Fruit fly (Drosophila melanogaster) whole organism, embryonic: ENCODE results near the gene CG14079.
A peak's percentile ranks its signal among the peaks of the same experiment; 100 is the strongest.

ENCODE experiments used
- CG11695 ChIP-seq: fragments of 200-800 bp; sonication (Bioruptor generic); IDR thresholded peaks from 3 replicates; pipeline ENCODE4 v1.3.6; 2022; ENCODE audit warnings: missing biosample characterization, missing genetic modification characterization
- CG11696 ChIP-seq: fragments of 200-800 bp; sonication (Bioruptor generic); IDR thresholded peaks from 2 replicates; pipeline ENCODE4 v1.3.6; 2022; ENCODE audit warnings: missing biosample characterization, missing genetic modification characterization
- CG12219 ChIP-seq: fragments of 200-800 bp; sonication (Bioruptor generic); optimal IDR thresholded peaks from 3 replicates; lab custom pipeline; 2018; ENCODE audit warnings: missing biosample characterization, mild to moderate bottlenecking, missing genetic modification characterization
- CG12236 ChIP-seq: fragments of 200-800 bp; sonication (Bioruptor generic); optimal IDR thresholded peaks from 2 replicates; lab custom pipeline; 2016; ENCODE audit warnings: missing biosample characterization, missing genetic modification characterization
- CG12659 ChIP-seq: fragments of 200-800 bp; sonication (Bioruptor generic); optimal IDR thresholded peaks from 3 replicates; lab custom pipeline; 2017; ENCODE audit warnings: mild to moderate bottlenecking, missing biosample characterization, missing genetic modification reagents, missing genetic modification characterization
- CG12769 ChIP-seq: fragments of 200-800 bp; sonication (Bioruptor generic); optimal IDR thresholded peaks from 2 replicates; lab custom pipeline; 2019; ENCODE audit warnings: missing biosample characterization, mild to moderate bottlenecking, missing genetic modification characterization, moderate library complexity
- CG12942 ChIP-seq: fragments of 200-800 bp; sonication (Bioruptor generic); optimal IDR thresholded peaks from 3 replicates; lab custom pipeline; 2016; ENCODE audit warnings: missing biosample characterization, missing genetic modification characterization
- CG13424 ChIP-seq: fragments of 200-800 bp; sonication (Bioruptor generic); optimal IDR thresholded peaks from 2 replicates; lab custom pipeline; 2019; ENCODE audit warnings: missing biosample characterization, mild to moderate bottlenecking, missing genetic modification characterization, moderate library complexity
- CG17361 ChIP-seq: fragments of 200-800 bp; sonication (Bioruptor generic); IDR thresholded peaks from 3 replicates; pipeline ENCODE4 v1.3.6; 2022; ENCODE audit warnings: missing biosample characterization, missing genetic modification characterization
- CG17385 ChIP-seq: fragments of 200-800 bp; sonication (Bioruptor generic); optimal IDR thresholded peaks from 3 replicates; lab custom pipeline; 2018; ENCODE audit warnings: missing biosample characterization, mild to moderate bottlenecking, missing genetic modification characterization
- CG18262 ChIP-seq: fragments of 200-800 bp; optimal IDR thresholded peaks from 3 replicates; lab custom pipeline; 2019; ENCODE audit warnings: missing biosample characterization, mild to moderate bottlenecking, missing genetic modification characterization, moderate library complexity
- CG1832 ChIP-seq: fragments of 200-800 bp; sonication (Bioruptor generic); optimal IDR thresholded peaks from 2 replicates; lab custom pipeline; 2017; ENCODE audit warnings: missing biosample characterization, mild to moderate bottlenecking, missing genetic modification characterization, inconsistent platforms
- CG18619 ChIP-seq: fragments of 200-800 bp; sonication (Bioruptor generic); optimal IDR thresholded peaks from 3 replicates; lab custom pipeline; 2017; ENCODE audit warnings: missing biosample characterization, mild to moderate bottlenecking, missing genetic modification characterization
- CG2678 ChIP-seq: fragments of 200-800 bp; sonication (Bioruptor generic); optimal IDR thresholded peaks from 3 replicates; lab custom pipeline; 2019; ENCODE audit warnings: missing biosample characterization, mild to moderate bottlenecking, missing genetic modification characterization, moderate library complexity
- CG2889 ChIP-seq: fragments of 200-800 bp; sonication (Bioruptor generic); IDR thresholded peaks from 3 replicates; pipeline ENCODE4 v1.3.6; 2022; ENCODE audit warnings: missing biosample characterization, missing genetic modification characterization
- CG30403 ChIP-seq: fragments of 200-800 bp; sonication (Bioruptor generic); optimal IDR thresholded peaks from 3 replicates; lab custom pipeline; 2016; ENCODE audit warnings: missing biosample characterization, missing genetic modification characterization
- CG4424 ChIP-seq: fragments of 200-800 bp; sonication (Bioruptor generic); optimal IDR thresholded peaks from 3 replicates; lab custom pipeline; 2016; ENCODE audit warnings: missing biosample characterization, missing genetic modification characterization
- CG4820 ChIP-seq: fragments of 200-800 bp; sonication (Bioruptor generic); optimal IDR thresholded peaks from 3 replicates; lab custom pipeline; 2016; ENCODE audit warnings: missing biosample characterization, missing genetic modification characterization
- CG4854 ChIP-seq: fragments of 200-800 bp; sonication (Bioruptor generic); optimal IDR thresholded peaks from 2 replicates; lab custom pipeline; 2016; ENCODE audit warnings: missing biosample characterization, missing genetic modification characterization, inconsistent platforms
- CG6854 ChIP-seq: fragments of 200-800 bp; sonication (Bioruptor generic); optimal IDR thresholded peaks from 3 replicates; lab custom pipeline; 2017; ENCODE audit warnings: missing biosample characterization, mild to moderate bottlenecking, missing genetic modification characterization
- CG7556 ChIP-seq: fragments of 200-800 bp; sonication (Bioruptor generic); optimal IDR thresholded peaks from 2 replicates; lab custom pipeline; 2017; ENCODE audit warnings: missing biosample characterization, mild to moderate bottlenecking, missing genetic modification characterization
- CG8290 ChIP-seq, 3 experiments: fragments of 200-800 bp; sonication (Bioruptor generic); optimal IDR thresholded peaks; 2 replicates each; lab custom pipeline; 2016 to 2019; ENCODE audit warnings: missing biosample characterization in 3 of 3, missing genetic modification characterization in 3 of 3, mild to moderate bottlenecking in 2 of 3, moderate library complexity in 1 of 3
- Camta ChIP-seq: fragments of 200-800 bp; sonication (Bioruptor generic); optimal IDR thresholded peaks from 2 replicates; lab custom pipeline; 2016; ENCODE audit warnings: missing biosample characterization, missing genetic modification characterization
- Dbx ChIP-seq: fragments of 200-800 bp; sonication (Bioruptor generic); IDR thresholded peaks from 3 replicates; pipeline ENCODE4 v1.3.6; 2022; ENCODE audit warnings: missing biosample characterization, missing genetic modification characterization
- Doc2 ChIP-seq: fragments of 200-800 bp; sonication (Bioruptor generic); IDR thresholded peaks from 2 replicates; pipeline ENCODE4 v1.3.6; 2022; ENCODE audit warnings: missing biosample characterization, missing genetic modification characterization
- HLH54F ChIP-seq: fragments of 200-800 bp; sonication (Bioruptor generic); optimal IDR thresholded peaks from 3 replicates; lab custom pipeline; 2016; ENCODE audit warnings: missing biosample characterization, missing genetic modification characterization
- Jarid2 ChIP-seq: fragments of 200-800 bp; sonication (Bioruptor generic); optimal IDR thresholded peaks from 3 replicates; lab custom pipeline; 2017; ENCODE audit warnings: mild to moderate bottlenecking, missing biosample characterization, missing genetic modification reagents, missing genetic modification characterization
- Med ChIP-seq: fragments of 200-800 bp; sonication (Bioruptor generic); peaks from one replicate; lab custom pipeline; 2016; ENCODE audit warnings: missing biosample characterization, missing genetic modification characterization, mild to moderate bottlenecking, inconsistent platforms, moderate library complexity
- Meics ChIP-seq: fragments of 200-800 bp; sonication (Bioruptor generic); optimal IDR thresholded peaks from 2 replicates; lab custom pipeline; 2017; ENCODE audit warnings: missing biosample characterization, mild to moderate bottlenecking, missing genetic modification characterization
- Ptx1 ChIP-seq: fragments of 200-800 bp; sonication (Bioruptor generic); IDR thresholded peaks from 2 replicates; pipeline ENCODE4 v1.3.6; 2022; ENCODE audit warnings: missing biosample characterization, missing genetic modification characterization
- Sox102F ChIP-seq: fragments of 200-800 bp; sonication (Bioruptor generic); optimal IDR thresholded peaks from 2 replicates; lab custom pipeline; 2018; ENCODE audit warnings: missing biosample characterization, mild to moderate bottlenecking, missing genetic modification characterization, moderate library complexity
- btn ChIP-seq: fragments of 200-800 bp; sonication (Bioruptor generic); optimal IDR thresholded peaks from 2 replicates; lab custom pipeline; 2016; ENCODE audit warnings: missing biosample characterization, missing genetic modification characterization
- disco-r ChIP-seq: fragments of 200-800 bp; sonication (Bioruptor generic); optimal IDR thresholded peaks from 2 replicates; lab custom pipeline; 2016; ENCODE audit warnings: missing biosample characterization, missing genetic modification characterization
- dmrt99B ChIP-seq: fragments of 200-800 bp; sonication (Bioruptor generic); optimal IDR thresholded peaks from 2 replicates; lab custom pipeline; 2018; ENCODE audit warnings: missing biosample characterization, mild to moderate bottlenecking, missing genetic modification characterization, moderate library complexity
- fd96Cb ChIP-seq: fragments of 200-800 bp; sonication (Bioruptor generic); optimal IDR thresholded peaks from 2 replicates; lab custom pipeline; 2018; ENCODE audit warnings: missing biosample characterization, mild to moderate bottlenecking, missing genetic modification characterization, moderate library complexity
- grau ChIP-seq: fragments of 200-800 bp; optimal IDR thresholded peaks from 3 replicates; lab custom pipeline; 2019; ENCODE audit warnings: missing biosample characterization, mild to moderate bottlenecking, missing genetic modification characterization, moderate library complexity
- gsb-n ChIP-seq: fragments of 200-800 bp; sonication (Bioruptor generic); optimal IDR thresholded peaks from 3 replicates; lab custom pipeline; 2018; ENCODE audit warnings: missing biosample characterization, mild to moderate bottlenecking, missing genetic modification characterization
- ind ChIP-seq: fragments of 200-800 bp; sonication (Bioruptor generic); optimal IDR thresholded peaks from 3 replicates; lab custom pipeline; 2016; ENCODE audit warnings: missing biosample characterization, missing genetic modification characterization
- lilli ChIP-seq: fragments of 200-800 bp; sonication (Bioruptor generic); optimal IDR thresholded peaks from 3 replicates; lab custom pipeline; 2016; ENCODE audit warnings: missing biosample characterization, missing genetic modification characterization
- nau ChIP-seq: fragments of 200-800 bp; sonication (Bioruptor generic); optimal IDR thresholded peaks from 3 replicates; lab custom pipeline; 2017; ENCODE audit warnings: missing biosample characterization, mild to moderate bottlenecking, missing genetic modification characterization, missing genetic modification reagents
- nom ChIP-seq: fragments of 200-800 bp; sonication (Bioruptor generic); optimal IDR thresholded peaks from 2 replicates; lab custom pipeline; 2017; ENCODE audit warnings: missing biosample characterization, missing genetic modification characterization, mild to moderate bottlenecking, moderate library complexity, missing genetic modification reagents
- pb ChIP-seq: fragments of 200-800 bp; sonication (Bioruptor generic); optimal IDR thresholded peaks from 3 replicates; lab custom pipeline; 2016; ENCODE audit warnings: missing biosample characterization, missing genetic modification characterization
- phol ChIP-seq: fragments of 200-800 bp; sonication (Bioruptor generic); optimal IDR thresholded peaks from 3 replicates; lab custom pipeline; 2018; ENCODE audit warnings: missing biosample characterization, mild to moderate bottlenecking, missing genetic modification characterization, moderate library complexity
- row ChIP-seq: fragments of 200-800 bp; sonication (Bioruptor generic); IDR thresholded peaks from 3 replicates; pipeline ENCODE4 v1.3.6; 2022; ENCODE audit warnings: missing biosample characterization, missing genetic modification characterization
- sens ChIP-seq: fragments of 200-800 bp; sonication (Bioruptor generic); peaks from one replicate; lab custom pipeline; 2016; ENCODE audit warnings: missing biosample characterization, missing genetic modification characterization
- shn ChIP-seq: fragments of 200-800 bp; sonication (Bioruptor generic); optimal IDR thresholded peaks from 3 replicates; lab custom pipeline; 2016; ENCODE audit warnings: missing biosample characterization, missing genetic modification characterization
- slbo ChIP-seq: fragments of 200-800 bp; sonication (Bioruptor generic); IDR thresholded peaks from 2 replicates; pipeline ENCODE4 v1.3.6; 2022; ENCODE audit warnings: missing biosample characterization, missing genetic modification characterization
- tio ChIP-seq: fragments of 200-800 bp; sonication (Bioruptor generic); optimal IDR thresholded peaks from 2 replicates; lab custom pipeline; 2017; ENCODE audit warnings: missing biosample characterization, missing genetic modification characterization, inconsistent platforms

The CG14079 gene

dm6 chr3L:19079798-19080691, 17.8 kb upstream of the CG14079 start:
- TF ChIP-seq CG12942 (GFP tag; lab: Kevin White, UChicago): no peak
- peak; percentile 21 for TF ChIP-seq fd96Cb (tag; lab: Kevin White, UChicago)
- TF ChIP-seq Doc2: no peak
- peak; percentile 90 for TF ChIP-seq sens
- TF ChIP-seq Med (GFP tag; lab: Kevin White, UChicago): peak; percentile 76
- TF ChIP-seq CG13424 (tag; lab: Kevin White, UChicago): peak; percentile 26
- TF ChIP-seq CG12769 (tag; lab: Kevin White, UChicago): peak; percentile 67
- peak; percentile 7 for TF ChIP-seq tio (GFP tag; lab: Kevin White, UChicago)
- no peak for TF ChIP-seq CG8290 (GFP tag; optimal IDR thresholded peaks at IDR 0.05; lab: Kevin White, UChicago)
- TF ChIP-seq CG8290 (tag; optimal IDR thresholded peaks at IDR 0.05; lab: Kevin White, UChicago): peak in 1 of 2 experiments; percentile 8
- TF ChIP-seq row (GFP tag; lab: Robert Waterston, UW): peak; percentile 45; the same call in 2 of the 3 replicates
- TF ChIP-seq CG17361 (GFP tag; lab: Robert Waterston, UW): peak; percentile 65; the same call in 2 of the 3 replicates
- peak; percentile 40 for TF ChIP-seq ind
- no peak for TF ChIP-seq CG12236 (GFP tag; lab: Kevin White, UChicago)
- TF ChIP-seq CG1832 (GFP tag; lab: Kevin White, UChicago): peak; percentile 77
- TF ChIP-seq CG4424 (GFP tag; lab: Kevin White, UChicago): peak; percentile 32
- TF ChIP-seq CG12219 (GFP tag; lab: Kevin White, UChicago): peak; percentile 18
- TF ChIP-seq HLH54F (GFP tag; lab: Kevin White, UChicago): peak; percentile 14
- TF ChIP-seq dmrt99B: peak; percentile 59
- peak; percentile 27 for TF ChIP-seq shn (GFP tag; lab: Kevin White, UChicago)
- peak; percentile 50 for TF ChIP-seq lilli
- peak; percentile 78 for TF ChIP-seq CG7556 (GFP tag; lab: Kevin White, UChicago)
- peak; percentile 64 for TF ChIP-seq CG2678 (tag; lab: Kevin White, UChicago)
- TF ChIP-seq CG2889 (GFP tag; lab: Robert Waterston, UW): no peak
- peak; percentile 33 for TF ChIP-seq CG6854
- TF ChIP-seq Ptx1 (GFP tag; lab: Robert Waterston, UW): peak; percentile 36; the same call in 1 of the 2 replicates
- peak; percentile 20 for TF ChIP-seq nom
- TF ChIP-seq CG17385: peak; percentile 14
- peak; percentile 56 for TF ChIP-seq phol (tag; lab: Kevin White, UChicago)
- peak; percentile 44 for TF ChIP-seq CG12659
- peak; percentile 36 for TF ChIP-seq Sox102F (GFP tag; lab: Kevin White, UChicago)
- peak; percentile 1 for TF ChIP-seq CG4820 (GFP tag; lab: Kevin White, UChicago)
- peak; percentile 34 for TF ChIP-seq disco-r (GFP tag; lab: Kevin White, UChicago)
- peak; percentile 56 for TF ChIP-seq CG30403 (GFP tag; lab: Kevin White, UChicago)
- TF ChIP-seq CG18619 (GFP tag; lab: Kevin White, UChicago): peak; percentile 28
- peak; percentile 23; the same call in 1 of the 2 replicates for TF ChIP-seq slbo (GFP tag; lab: Robert Waterston, UW)
- peak; percentile 58 for TF ChIP-seq Meics
- 0 out of 3 replicates have a peak, but pooled peaks have one; percentile 33 for TF ChIP-seq Dbx
- 0 out of 2 replicates have a peak, but pooled peaks have one; percentile 9 for TF ChIP-seq CG11696 (GFP tag; lab: Robert Waterston, UW)
- TF ChIP-seq Camta: no peak
- peak; percentile 33 for TF ChIP-seq pb (GFP tag; lab: Kevin White, UChicago)
- peak; percentile 23 for TF ChIP-seq grau (tag; lab: Kevin White, UChicago)
- no peak for TF ChIP-seq Jarid2
- TF ChIP-seq CG4854 (GFP tag; lab: Kevin White, UChicago): no peak
- TF ChIP-seq gsb-n (tag; lab: Kevin White, UChicago): peak; percentile 1
- no peak for TF ChIP-seq nau (GFP tag; lab: Kevin White, UChicago)
- TF ChIP-seq btn (GFP tag; lab: Kevin White, UChicago): no peak
- TF ChIP-seq CG18262 (tag; lab: Kevin White, UChicago): peak; percentile 54
- TF ChIP-seq CG11695 (GFP tag; lab: Robert Waterston, UW): no peak
